Fruit fly (Drosophila melanogaster) whole organism, wandering third instar larva: ENCODE measurements around the gene Zir.

Experiments used
- Myc ChIP-seq: fragments of >200 bp; optimal IDR thresholded peaks from 2 replicates; lab custom pipeline; 2017
- N ChIP-seq: fragments of >200 bp; optimal IDR thresholded peaks from 2 replicates; lab custom pipeline; 2018; ENCODE audit warnings: missing biosample characterization, missing external identifiers, missing genetic modification characterization
- fru ChIP-seq: fragments of 200-800 bp; sonication (Bioruptor generic); optimal IDR thresholded peaks from 3 replicates; lab custom pipeline; 2016; ENCODE audit warnings: missing biosample characterization, mild to moderate bottlenecking, missing genetic modification characterization
- usp ChIP-seq: fragments of >200 bp; optimal IDR thresholded peaks from 2 replicates; lab custom pipeline; 2017; ENCODE audit warnings: missing biosample characterization, missing genetic modification characterization

DNA sequence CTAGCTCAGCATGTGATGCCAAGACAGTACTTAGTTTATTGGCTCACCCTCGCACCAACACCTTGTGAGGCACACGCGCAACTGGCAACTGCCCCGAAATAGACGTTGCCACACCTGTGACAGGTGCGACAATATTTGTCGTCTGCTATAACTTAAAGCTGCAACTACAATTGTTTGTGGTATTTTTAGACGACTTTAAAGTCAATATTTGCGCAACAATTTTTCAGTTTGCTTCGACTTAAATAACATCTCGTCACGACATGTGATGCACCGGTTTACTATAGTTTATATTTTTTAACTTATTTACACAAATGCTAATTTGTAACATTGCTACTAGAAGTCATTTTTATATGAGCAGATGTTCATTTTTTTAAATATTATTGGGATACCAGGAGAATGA, 13.3 kb upstream of the Zir start:
- no peak for TF ChIP-seq N
- peak; percentile 59 for TF ChIP-seq fru (GFP tag; lab: Kevin White, UChicago)
- TF ChIP-seq Myc = no peak
- TF ChIP-seq usp = no peak
